Fruit fly (Drosophila melanogaster) whole organism, embryonic: ENCODE measurements around the gene Prp3.

Experiments
- Ada2b ChIP-seq: fragments of 200-800 bp; sonication (Bioruptor generic); IDR thresholded peaks from 2 replicates; pipeline ENCODE4 v1.3.6; 2022; ENCODE audit warnings: missing biosample characterization, missing genetic modification characterization
- Adf1 ChIP-seq: fragments of 200-800 bp; sonication (Bioruptor generic); IDR thresholded peaks from 2 replicates; pipeline ENCODE4 v1.3.6; 2022; ENCODE audit warnings: missing biosample characterization, missing genetic modification characterization
- CG10431 ChIP-seq: fragments of 200-800 bp; sonication (Bioruptor generic); optimal IDR thresholded peaks from 3 replicates; lab custom pipeline; 2018; ENCODE audit warnings: missing biosample characterization, mild to moderate bottlenecking, missing genetic modification characterization
- CG13287 ChIP-seq: fragments of 200-800 bp; sonication (Bioruptor generic); IDR thresholded peaks from 2 replicates; pipeline ENCODE4 v1.3.6; 2022; ENCODE audit warnings: missing biosample characterization, missing genetic modification characterization; ENCODE audit not compliant: partially characterized antibody
- CG14965 ChIP-seq: fragments of 200-800 bp; sonication (Bioruptor generic); optimal IDR thresholded peaks from 2 replicates; lab custom pipeline; 2016; ENCODE audit warnings: missing biosample characterization, missing genetic modification characterization, borderline replicate concordance
- CG1602 ChIP-seq: fragments of 200-800 bp; sonication (Bioruptor generic); optimal IDR thresholded peaks from 3 replicates; lab custom pipeline; 2016; ENCODE audit warnings: missing biosample characterization, missing genetic modification characterization
- CG16815 ChIP-seq: fragments of 200-800 bp; sonication (Bioruptor generic); optimal IDR thresholded peaks from 3 replicates; lab custom pipeline; 2017; ENCODE audit warnings: missing biosample characterization, mild to moderate bottlenecking, missing genetic modification characterization
- CG17912 ChIP-seq: fragments of 200-800 bp; sonication (Bioruptor generic); optimal IDR thresholded peaks from 2 replicates; lab custom pipeline; 2018; ENCODE audit warnings: missing biosample characterization, mild to moderate bottlenecking, missing genetic modification characterization
- CG2116 ChIP-seq: fragments of 200-800 bp; sonication (Bioruptor generic); optimal IDR thresholded peaks from 3 replicates; lab custom pipeline; 2018; ENCODE audit warnings: missing biosample characterization, mild to moderate bottlenecking, missing genetic modification characterization
- CG2202 ChIP-seq: fragments of 200-800 bp; sonication (Bioruptor generic); optimal IDR thresholded peaks from 2 replicates; lab custom pipeline; 2018; ENCODE audit warnings: missing biosample characterization, mild to moderate bottlenecking, missing genetic modification characterization
- CG33213 ChIP-seq: fragments of 200-800 bp; sonication (Bioruptor generic); optimal IDR thresholded peaks from 3 replicates; lab custom pipeline; 2016; ENCODE audit warnings: missing biosample characterization, missing genetic modification characterization
- CG4404 ChIP-seq: fragments of 200-800 bp; sonication (Bioruptor generic); IDR thresholded peaks from 2 replicates; pipeline ENCODE4 v1.3.6; 2022; ENCODE audit warnings: missing biosample characterization, missing genetic modification characterization
- CG7357 ChIP-seq: fragments of 200-800 bp; sonication (Bioruptor generic); IDR thresholded peaks from 3 replicates; pipeline ENCODE4 v1.3.6; 2022; ENCODE audit warnings: missing biosample characterization, missing genetic modification characterization
- CG7556 ChIP-seq: fragments of 200-800 bp; sonication (Bioruptor generic); optimal IDR thresholded peaks from 2 replicates; lab custom pipeline; 2017; ENCODE audit warnings: missing biosample characterization, mild to moderate bottlenecking, missing genetic modification characterization
- CG9215 ChIP-seq: fragments of 200-800 bp; sonication (Bioruptor generic); IDR thresholded peaks from 2 replicates; pipeline ENCODE4 v1.3.6; 2022; ENCODE audit warnings: missing biosample characterization, missing genetic modification characterization
- CrebB ChIP-seq: fragments of 200-800 bp; sonication (Bioruptor generic); optimal IDR thresholded peaks from 3 replicates; lab custom pipeline; 2018; ENCODE audit warnings: missing biosample characterization, mild to moderate bottlenecking, missing genetic modification characterization
- Dip3 ChIP-seq: fragments of 200-800 bp; sonication (Bioruptor generic); optimal IDR thresholded peaks from 3 replicates; lab custom pipeline; 2016; ENCODE audit warnings: missing biosample characterization, missing genetic modification characterization
- E2f1 ChIP-seq: fragments of 200-800 bp; sonication (Bioruptor generic); IDR thresholded peaks from 2 replicates; pipeline ENCODE4 v1.3.6; 2022; ENCODE audit warnings: missing biosample characterization, missing genetic modification characterization
- H2.0 ChIP-seq: fragments of 200-800 bp; sonication (Bioruptor generic); IDR thresholded peaks from 2 replicates; pipeline ENCODE4 v1.3.6; 2022; ENCODE audit warnings: missing biosample characterization, missing genetic modification characterization
- HLH3B ChIP-seq: fragments of 200-800 bp; sonication (Bioruptor generic); IDR thresholded peaks from 2 replicates; pipeline ENCODE4 v1.3.6; 2022; ENCODE audit warnings: missing biosample characterization, missing genetic modification characterization
- Hr3 ChIP-seq: fragments of 200-800 bp; sonication (Bioruptor generic); optimal IDR thresholded peaks from 3 replicates; lab custom pipeline; 2016; ENCODE audit warnings: missing biosample characterization, missing genetic modification characterization
- Lhr ChIP-seq: fragments of 200-800 bp; sonication (Bioruptor generic); optimal IDR thresholded peaks from 3 replicates; lab custom pipeline; 2017; ENCODE audit warnings: mild to moderate bottlenecking, missing biosample characterization, missing genetic modification reagents, missing genetic modification characterization
- Med ChIP-seq: fragments of 200-800 bp; sonication (Bioruptor generic); peaks from one replicate; lab custom pipeline; 2016; ENCODE audit warnings: missing biosample characterization, missing genetic modification characterization, mild to moderate bottlenecking, inconsistent platforms, moderate library complexity
- Neu2 ChIP-seq: fragments of 200-800 bp; sonication (Bioruptor generic); optimal IDR thresholded peaks from 3 replicates; lab custom pipeline; 2016; ENCODE audit warnings: missing biosample characterization, missing genetic modification characterization, borderline replicate concordance
- Nf-YC ChIP-seq: fragments of 200-800 bp; optimal IDR thresholded peaks from 3 replicates; lab custom pipeline; 2019; ENCODE audit warnings: missing biosample characterization, mild to moderate bottlenecking, missing genetic modification characterization, moderate library complexity
- Optix ChIP-seq: fragments of 200-800 bp; sonication (Bioruptor generic); IDR thresholded peaks from 3 replicates; pipeline ENCODE4 v1.3.6; 2022; ENCODE audit warnings: missing biosample characterization, missing genetic modification characterization
- Poxn ChIP-seq: fragments of 200-800 bp; sonication (Bioruptor generic); IDR thresholded peaks from 2 replicates; pipeline ENCODE4 v1.3.6; 2022; ENCODE audit warnings: missing biosample characterization, missing genetic modification characterization
- Sox102F ChIP-seq: fragments of 200-800 bp; sonication (Bioruptor generic); optimal IDR thresholded peaks from 2 replicates; lab custom pipeline; 2018; ENCODE audit warnings: missing biosample characterization, mild to moderate bottlenecking, missing genetic modification characterization, moderate library complexity
- Spps ChIP-seq: fragments of 200-800 bp; sonication (Bioruptor generic); optimal IDR thresholded peaks from 2 replicates; lab custom pipeline; 2018; ENCODE audit warnings: missing biosample characterization, mild to moderate bottlenecking, missing genetic modification characterization
- al ChIP-seq: fragments of 200-800 bp; sonication (Bioruptor generic); IDR thresholded peaks from 2 replicates; pipeline ENCODE4 v1.3.6; 2022; ENCODE audit warnings: missing biosample characterization, missing genetic modification characterization
- ara ChIP-seq: fragments of 200-800 bp; sonication (Bioruptor generic); IDR thresholded peaks from 2 replicates; pipeline ENCODE4 v1.3.6; 2022; ENCODE audit warnings: missing biosample characterization, missing genetic modification characterization
- bbx ChIP-seq: fragments of 200-800 bp; sonication (Bioruptor generic); IDR thresholded peaks from 2 replicates; pipeline ENCODE4 v1.3.6; 2022; ENCODE audit warnings: missing biosample characterization, missing genetic modification characterization; ENCODE audit not compliant: partially characterized antibody
- chm ChIP-seq: fragments of 200-800 bp; sonication (Bioruptor generic); IDR thresholded peaks from 2 replicates; pipeline ENCODE4 v1.3.6; 2022; ENCODE audit warnings: missing biosample characterization, missing genetic modification characterization
- croc ChIP-seq: fragments of 200-800 bp; sonication (Bioruptor generic); conservative IDR thresholded peaks from 3 replicates; pipeline ENCODE4 v1.3.6; 2022; ENCODE audit warnings: missing biosample characterization, missing genetic modification characterization
- dan ChIP-seq: fragments of 200-800 bp; sonication (Bioruptor generic); IDR thresholded peaks from 2 replicates; pipeline ENCODE4 v1.3.6; 2022; ENCODE audit warnings: missing biosample characterization, missing genetic modification characterization
- dysf ChIP-seq: fragments of 200-800 bp; sonication (Bioruptor generic); IDR thresholded peaks from 3 replicates; pipeline ENCODE4 v1.3.6; 2022; ENCODE audit warnings: missing biosample characterization, missing genetic modification characterization
- fd64A ChIP-seq: fragments of 200-800 bp; sonication (Bioruptor generic); optimal IDR thresholded peaks from 3 replicates; lab custom pipeline; 2018; ENCODE audit warnings: missing biosample characterization, mild to moderate bottlenecking, missing genetic modification characterization
- fd96Cb ChIP-seq: fragments of 200-800 bp; sonication (Bioruptor generic); optimal IDR thresholded peaks from 2 replicates; lab custom pipeline; 2018; ENCODE audit warnings: missing biosample characterization, mild to moderate bottlenecking, missing genetic modification characterization, moderate library complexity
- lab ChIP-seq: fragments of 200-800 bp; sonication (Bioruptor generic); optimal IDR thresholded peaks from 3 replicates; lab custom pipeline; 2017; ENCODE audit warnings: missing biosample characterization, missing genetic modification characterization, mild to moderate bottlenecking, moderate library complexity, missing genetic modification reagents
- lmd ChIP-seq: fragments of 200-800 bp; sonication (Bioruptor generic); IDR thresholded peaks from 2 replicates; pipeline ENCODE4 v1.3.6; 2022; ENCODE audit warnings: missing biosample characterization, missing genetic modification characterization
- lola ChIP-seq, 3 experiments: fragments of >200 bp in 2 of 3; fragments of 200-800 bp in 1 of 3; sonication (Bioruptor generic) in 1 of 3; optimal IDR thresholded peaks; 2 replicates each; lab custom pipeline; 2017 to 2019; ENCODE audit warnings: missing biosample characterization in 3 of 3, missing genetic modification characterization in 3 of 3, mild to moderate bottlenecking in 1 of 3, moderate library complexity in 1 of 3
- mld ChIP-seq: fragments of 200-800 bp; sonication (Bioruptor generic); IDR thresholded peaks from 3 replicates; pipeline ENCODE4 v1.3.6; 2022; ENCODE audit warnings: missing biosample characterization, missing genetic modification characterization; ENCODE audit not compliant: partially characterized antibody
- onecut ChIP-seq: fragments of 200-800 bp; sonication (Bioruptor generic); IDR thresholded peaks from 2 replicates; pipeline ENCODE4 v1.3.6; 2022; ENCODE audit warnings: missing biosample characterization, missing genetic modification characterization
- salm ChIP-seq: fragments of 200-800 bp; sonication (Bioruptor generic); optimal IDR thresholded peaks from 2 replicates; lab custom pipeline; 2018; ENCODE audit warnings: missing biosample characterization, mild to moderate bottlenecking, missing genetic modification characterization
- sim ChIP-seq: fragments of 200-800 bp; sonication (Bioruptor generic); IDR thresholded peaks from 2 replicates; pipeline ENCODE4 v1.3.6; 2022; ENCODE audit warnings: missing biosample characterization, missing genetic modification characterization
- tap ChIP-seq: fragments of 200-800 bp; optimal IDR thresholded peaks from 3 replicates; lab custom pipeline; 2019; ENCODE audit warnings: missing biosample characterization, mild to moderate bottlenecking, missing genetic modification characterization, moderate library complexity
- vvl ChIP-seq: fragments of 200-800 bp; sonication (Bioruptor generic); IDR thresholded peaks from 2 replicates; pipeline ENCODE4 v1.3.6; 2022; ENCODE audit warnings: missing biosample characterization, missing genetic modification characterization
- zen ChIP-seq: fragments of 200-800 bp; sonication (Bioruptor generic); optimal IDR thresholded peaks from 3 replicates; lab custom pipeline; 2018; ENCODE audit warnings: missing biosample characterization, mild to moderate bottlenecking, missing genetic modification characterization, moderate library complexity

Prp3 gene

DNA sequence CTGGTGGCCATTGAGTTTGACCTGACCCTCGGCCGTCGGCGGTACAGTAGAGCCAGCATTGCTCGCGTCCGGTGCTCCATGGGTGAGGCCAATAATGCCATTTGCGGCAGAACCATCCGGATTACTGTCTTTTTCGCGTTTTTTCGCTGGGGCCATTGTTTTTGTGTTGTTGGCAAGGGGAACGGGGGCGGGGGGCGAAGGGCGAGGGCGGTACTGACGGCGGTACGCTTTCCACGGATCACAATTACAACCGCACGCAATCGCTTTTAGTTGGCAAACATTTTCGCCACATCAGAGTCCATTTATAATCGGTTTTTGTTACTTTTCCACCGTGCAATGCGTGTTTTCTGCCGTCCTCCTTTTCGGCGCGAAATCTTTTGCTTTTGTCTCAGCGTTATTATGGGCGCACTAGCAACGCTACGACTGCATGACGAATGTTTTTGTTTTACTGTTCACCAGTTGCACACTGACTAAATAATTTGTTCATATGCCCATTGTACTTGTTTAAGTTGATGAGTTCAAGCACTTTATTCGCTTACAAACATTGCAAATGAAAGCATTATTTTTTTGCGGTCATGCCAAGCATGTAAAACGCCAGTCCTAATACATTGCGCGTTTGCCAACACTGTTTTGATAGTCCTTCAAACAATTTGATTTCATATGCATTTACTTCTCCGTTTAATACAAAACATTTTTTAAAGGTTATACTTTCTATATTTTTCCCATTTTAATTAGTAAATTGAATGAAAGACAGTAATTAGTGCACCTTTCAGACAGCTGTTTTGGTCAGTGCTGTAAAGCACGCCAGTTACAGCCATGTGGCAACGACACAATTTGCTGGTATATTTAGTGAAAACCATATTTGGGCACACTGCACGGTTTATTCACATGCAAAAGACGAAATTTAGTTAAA, 13.0 kb downstream of the Prp3 start, which contains the start of gene Pfdn6 (continued):
- TF ChIP-seq tap (tag; lab: Kevin White, UChicago) (no peak), lola (GFP tag; optimal IDR thresholded peaks at IDR 0.05; lab: Kevin White, UChicago) (peak in 1 of 3 experiments; percentile 85), HLH3B (peak; percentile 72; the same call in 1 of the 2 replicates), Nf-YC (peak; percentile 68), Lhr (GFP tag; lab: Kevin White, UChicago) (peak; percentile 62), lab (GFP tag; lab: Kevin White, UChicago) (no peak), bbx (GFP tag; lab: Robert Waterston, UW) (peak; percentile 34; the same call in 1 of the 2 replicates), zen (peak; percentile 89), sim (GFP tag; lab: Robert Waterston, UW) (no peak), E2f1 (GFP tag; lab: Robert Waterston, UW) (peak; percentile 80), Hr3 (GFP tag; lab: Kevin White, UChicago) (peak; percentile 81), Sox102F (GFP tag; lab: Kevin White, UChicago) (peak; percentile 88), dysf (peak; percentile 91), al (GFP tag; lab: Robert Waterston, UW) (peak; percentile 54; the same call in 1 of the 2 replicates), Ada2b (GFP tag; lab: Robert Waterston, UW) (peak; percentile 74), Med (peak; percentile 96), CG4404 (GFP tag; lab: Robert Waterston, UW) (peak; percentile 73), fd64A (GFP tag; lab: Kevin White, UChicago) (peak; percentile 6), Adf1 (GFP tag; lab: Robert Waterston, UW) (peak; percentile 49), CG10431 (GFP tag; lab: Kevin White, UChicago) (peak; percentile 6), CG2202 (tag; lab: Kevin White, UChicago) (peak; percentile 25), Optix (GFP tag; lab: Robert Waterston, UW) (peak; percentile 89), salm (no peak), CG7357 (GFP tag; lab: Robert Waterston, UW) (peak; percentile 78), Neu2 (GFP tag; lab: Kevin White, UChicago) (no peak), Poxn (no peak), CG1602 (peak; percentile 76), CrebB (tag; lab: Kevin White, UChicago) (peak; percentile 28), CG9215 (peak; percentile 56), CG33213 (peak; percentile 64), mld (GFP tag; lab: Robert Waterston, UW) (0 out of 3 replicates have a peak, but pooled peaks have one; percentile 64), CG16815 (GFP tag; lab: Kevin White, UChicago) (peak; percentile 74), CG14965 (GFP tag; lab: Kevin White, UChicago) (no peak), chm (GFP tag; lab: Robert Waterston, UW) (no peak), CG17912 (GFP tag; lab: Kevin White, UChicago) (peak; percentile 7), H2.0 (peak; percentile 83), onecut (GFP tag; lab: Robert Waterston, UW) (peak; percentile 79), lmd (GFP tag; lab: Robert Waterston, UW) (peak; percentile 90), fd96Cb (tag; lab: Kevin White, UChicago) (peak; percentile 67), vvl (GFP tag; lab: Robert Waterston, UW) (peak; percentile 85), Dip3 (GFP tag; lab: Kevin White, UChicago) (peak; percentile 88), Spps (tag; lab: Kevin White, UChicago) (peak; percentile 23), CG7556 (GFP tag; lab: Kevin White, UChicago) (peak; percentile 64), croc (GFP tag; lab: Robert Waterston, UW) (peak; percentile 61; the same call in 2 of the 3 replicates), dan (no peak), CG13287 (GFP tag; lab: Robert Waterston, UW) (peak; percentile 76), CG2116 (GFP tag; lab: Kevin White, UChicago) (peak; percentile 61), ara (GFP tag; lab: Robert Waterston, UW) (0 out of 2 replicates have a peak, but pooled peaks have one; percentile 35)
